Worm (Caenorhabditis elegans): ENCODE data around the gene Y41G9A.10.

DNA sequence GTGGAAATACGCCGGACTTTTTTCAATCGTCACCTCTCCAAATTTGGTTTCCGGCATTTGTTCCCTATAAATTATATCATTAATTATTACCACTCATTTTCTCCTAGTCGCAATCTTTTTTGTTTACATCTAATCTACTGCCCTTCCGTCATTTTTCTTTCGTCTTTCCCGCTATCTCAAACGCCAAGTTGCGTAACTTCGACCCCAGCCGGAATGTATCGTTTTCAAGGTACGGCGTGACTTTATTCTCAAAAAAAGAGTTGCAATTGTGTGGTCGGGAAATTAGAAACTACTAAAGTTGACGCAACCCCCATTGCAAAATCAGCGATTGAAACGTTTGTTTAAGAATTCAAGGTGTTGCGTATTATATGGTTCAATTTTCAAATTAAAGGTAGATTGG, 26.9 kb downstream of the Y41G9A.10 start:
- TF ChIP-seq rbr-2 (tag; optimal IDR thresholded peaks at IDR 0.05): no peak
- TF ChIP-seq F44E2.7 (GFP tag; IDR thresholded peaks at IDR 0.05): no peak
- TF ChIP-seq aly-2 (tag; optimal IDR thresholded peaks at IDR 0.05): no peak
- TF ChIP-seq unc-39 (tag; optimal IDR thresholded peaks at IDR 0.05): no peak
- no peak for TF ChIP-seq nhr-28 (tag; optimal IDR thresholded peaks at IDR 0.05)
- TF ChIP-seq egl-27 (tag; optimal IDR thresholded peaks at IDR 0.05): no peak
- no peak for TF ChIP-seq zip-2 (tag; optimal IDR thresholded peaks at IDR 0.05)
- no peak for TF ChIP-seq madf-9 (GFP tag; conservative IDR thresholded peaks at IDR 0.05)

Measured in whole organism, L4 larva.